Worm (Caenorhabditis elegans): Measurements from ENCODE around the gene F54C8.7.

ce11 chrIII:9467857-9468256 lies 14.0 kb upstream of the F54C8.7 start, which contains the start of gene tag-342:
- TF ChIP-seq xbp-1 (tag; optimal IDR thresholded peaks at IDR 0.05) = no peak
- no peak for TF ChIP-seq fos-1 (tag; optimal IDR thresholded peaks at IDR 0.05)
- TF ChIP-seq elt-2 (tag; optimal IDR thresholded peaks at IDR 0.05) = no peak
- no peak for TF ChIP-seq mab-9 (GFP tag; IDR thresholded peaks at IDR 0.05)
